Worm (Caenorhabditis elegans) whole organism, L3 larva: ENCODE measurements around the gene C33A12.4.
A peak's percentile ranks its signal among the peaks of the same experiment; 100 is the strongest.

Experiments
- snpc-4 ChIP-seq: fragments of 150-350 bp; optimal IDR thresholded peaks from 2 replicates; lab custom pipeline; 2014; ENCODE audit warnings: missing biosample characterization, missing genetic modification characterization
- zag-1 ChIP-seq: fragments of 150-350 bp; optimal IDR thresholded peaks from 2 replicates; lab custom pipeline; 2014; ENCODE audit warnings: missing biosample characterization, missing genetic modification characterization

C33A12.4 gene

ce11 chrIV:9464345-9464783 lies 46.0 kb downstream of the C33A12.4 start:
- no peak for TF ChIP-seq zag-1 (tag; lab: Kevin White, UChicago)
- peak; percentile 81 for TF ChIP-seq snpc-4 (tag; lab: Kevin White, UChicago)
